Worm (Caenorhabditis elegans): ENCODE results near the gene sphk-1.
A peak's percentile ranks its signal among the peaks of the same experiment; 100 is the strongest.

sphk-1 gene

ce11 chrII:8748638-8749037 is 47.2 kb upstream of the sphk-1 start:
- no peak for TF ChIP-seq tbx-9 (tag; optimal IDR thresholded peaks at IDR 0.05; ENCODE audit: borderline replicate concordance)
- TF ChIP-seq ztf-25 (GFP tag; IDR thresholded peaks at IDR 0.05) = no peak
- TF ChIP-seq ceh-27 (GFP tag; optimal IDR thresholded peaks at IDR 0.05) = no peak
- no peak for TF ChIP-seq him-1 (tag; optimal IDR thresholded peaks at IDR 0.05)
- TF ChIP-seq C17E4.6 (GFP tag; IDR thresholded peaks at IDR 0.05) = no peak
- no peak for TF ChIP-seq efl-1 (GFP tag; optimal IDR thresholded peaks at IDR 0.05)
- TF ChIP-seq ceh-91 (GFP tag; IDR thresholded peaks at IDR 0.05) = no peak
- TF ChIP-seq dox-1 (GFP tag; IDR thresholded peaks at IDR 0.05) = no peak
- TF ChIP-seq Y95B8A.8 (GFP tag; IDR thresholded peaks at IDR 0.05) = no peak
- no peak for TF ChIP-seq ZK185.1 (tag; optimal IDR thresholded peaks at IDR 0.05; ENCODE audit: poor library complexity, severe bottlenecking)
- TF ChIP-seq C06A6.2 (GFP tag; conservative IDR thresholded peaks at IDR 0.05) = no peak
- TF ChIP-seq F57A8.1 (GFP tag; optimal IDR thresholded peaks at IDR 0.05) = no peak
- TF ChIP-seq chd-7 (tag; optimal IDR thresholded peaks at IDR 0.05) = no peak
- TF ChIP-seq lin-35 (GFP tag; optimal IDR thresholded peaks at IDR 0.05) = no peak
- TF ChIP-seq nfya-1 (tag; optimal IDR thresholded peaks at IDR 0.05; ENCODE audit: borderline replicate concordance, insufficient read depth) = no peak
- TF ChIP-seq madf-6 (GFP tag; IDR thresholded peaks at IDR 0.05) = no peak
- no peak for TF ChIP-seq F39B2.1 (GFP tag; IDR thresholded peaks at IDR 0.05)
- TF ChIP-seq ztf-6 (GFP tag; IDR thresholded peaks at IDR 0.05) = no peak

ce11 chrII:8747939-8748352 is 46.5 kb upstream of the sphk-1 start:
- TF ChIP-seq F37B4.10 (GFP tag; IDR thresholded peaks at IDR 0.05) (no peak), ama-1 (optimal IDR thresholded peaks at IDR 0.05) (no peak), ama-1 (GFP tag; optimal IDR thresholded peaks at IDR 0.05) (peak in 1 of 2 experiments; percentile 22), ztf-28 (GFP tag; IDR thresholded peaks at IDR 0.05) (0 out of 2 replicates have a peak, but pooled peaks have one; percentile 25), ztf-18 (tag; optimal IDR thresholded peaks at IDR 0.05) (no peak), B0261.1 (tag; optimal IDR thresholded peaks at IDR 0.05) (no peak), cebp-1 (GFP tag; IDR thresholded peaks at IDR 0.05) (peak; percentile 50; the same call in 1 of the 2 replicates), cebp-1 (tag; optimal IDR thresholded peaks at IDR 0.05) (peak; percentile 27), ztf-6 (GFP tag; IDR thresholded peaks at IDR 0.05) (no peak), attf-6 (GFP tag; IDR thresholded peaks at IDR 0.05) (no peak), F23B12.7 (tag; optimal IDR thresholded peaks at IDR 0.05; ENCODE audit: insufficient read depth) (no peak), T26A5.8 (tag; optimal IDR thresholded peaks at IDR 0.05) (no peak), ZK185.1 (tag; optimal IDR thresholded peaks at IDR 0.05; ENCODE audit: poor library complexity, severe bottlenecking) (peak; percentile 49), ceh-40 (GFP tag; IDR thresholded peaks at IDR 0.05) (no peak), aptf-3 (GFP tag; IDR thresholded peaks at IDR 0.05) (no peak), snpc-4 (GFP tag; optimal IDR thresholded peaks at IDR 0.05) (no peak), snpc-4 (tag; optimal IDR thresholded peaks at IDR 0.05) (no peak), tbx-9 (tag; optimal IDR thresholded peaks at IDR 0.05; ENCODE audit: borderline replicate concordance) (peak; percentile 58), dox-1 (GFP tag; IDR thresholded peaks at IDR 0.05) (peak; percentile 10; the same call in 1 of the 2 replicates), F52B5.7 (tag; optimal IDR thresholded peaks at IDR 0.05) (peak; percentile 4), zfh-2 (GFP tag; conservative IDR thresholded peaks at IDR 0.05) (peak; percentile 73)

DNA sequence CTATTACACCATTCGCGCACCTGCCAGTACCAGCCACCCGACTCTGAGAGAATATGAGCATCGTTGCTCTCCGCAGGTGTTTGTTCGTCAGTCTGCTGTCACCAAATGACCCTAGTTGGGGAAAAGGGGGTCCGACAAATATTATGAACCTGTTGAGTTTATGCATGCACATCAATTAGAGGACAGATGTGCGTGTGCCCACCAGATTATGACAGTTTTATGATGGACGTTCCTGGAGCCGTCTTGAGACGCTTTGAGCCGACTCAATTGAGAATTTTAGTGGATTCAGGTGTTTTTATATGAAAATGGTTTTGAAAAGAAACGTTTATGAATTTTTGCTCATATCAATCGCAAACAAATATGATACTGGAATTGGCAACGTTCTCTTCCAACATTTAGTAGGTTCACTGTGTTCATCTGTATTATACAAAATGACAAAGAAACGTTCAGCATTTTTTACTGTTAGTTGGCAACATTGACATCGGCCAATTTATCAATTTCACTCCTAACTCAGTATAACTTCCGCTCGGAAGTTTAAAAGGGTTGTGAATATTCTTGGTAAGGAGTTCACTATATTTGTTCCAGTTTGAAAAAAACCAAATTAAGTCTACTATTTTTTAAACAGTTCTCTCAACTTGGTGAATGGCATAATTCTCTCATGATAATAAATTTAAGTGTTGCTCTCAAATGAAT is 45.9 kb upstream of the sphk-1 start:
- 0 out of 2 replicates have a peak, but pooled peaks have one; percentile 9 for TF ChIP-seq rcor-1 (GFP tag; IDR thresholded peaks at IDR 0.05)
- peak; percentile 35; the same call in 1 of the 2 replicates for TF ChIP-seq mcd-1 (GFP tag; IDR thresholded peaks at IDR 0.05)
- no peak for TF ChIP-seq madf-8 (GFP tag; conservative IDR thresholded peaks at IDR 0.05)
- no peak for TF ChIP-seq ccch-3 (GFP tag; optimal IDR thresholded peaks at IDR 0.05)
- TF ChIP-seq ztf-18 (tag; optimal IDR thresholded peaks at IDR 0.05) = peak; percentile 7
- no peak for TF ChIP-seq snpc-4 (GFP tag; optimal IDR thresholded peaks at IDR 0.05)
- TF ChIP-seq snpc-4 (tag; optimal IDR thresholded peaks at IDR 0.05) = peak in 1 of 4 experiments; percentile 25
- TF ChIP-seq him-1 (tag; optimal IDR thresholded peaks at IDR 0.05) = no peak
- peak; percentile 39 to 41 for TF ChIP-seq let-607 (tag; optimal IDR thresholded peaks at IDR 0.05)
- TF ChIP-seq nhr-80 (tag; optimal IDR thresholded peaks at IDR 0.05) = peak; percentile 59
- no peak; the same call in 1 of the 2 replicates for TF ChIP-seq ekl-4 (GFP tag; IDR thresholded peaks at IDR 0.05)
- no peak for TF ChIP-seq dpff-1 (tag; optimal IDR thresholded peaks at IDR 0.05)
- no peak for TF ChIP-seq bed-2 (GFP tag; IDR thresholded peaks at IDR 0.05)
- TF ChIP-seq T07F8.4 (tag; optimal IDR thresholded peaks at IDR 0.05) = peak; percentile 6
- TF ChIP-seq F10E7.11 (tag; optimal IDR thresholded peaks at IDR 0.05) = no peak
